Fruit fly (Drosophila melanogaster): ENCODE data around the gene CG42585.

DNA sequence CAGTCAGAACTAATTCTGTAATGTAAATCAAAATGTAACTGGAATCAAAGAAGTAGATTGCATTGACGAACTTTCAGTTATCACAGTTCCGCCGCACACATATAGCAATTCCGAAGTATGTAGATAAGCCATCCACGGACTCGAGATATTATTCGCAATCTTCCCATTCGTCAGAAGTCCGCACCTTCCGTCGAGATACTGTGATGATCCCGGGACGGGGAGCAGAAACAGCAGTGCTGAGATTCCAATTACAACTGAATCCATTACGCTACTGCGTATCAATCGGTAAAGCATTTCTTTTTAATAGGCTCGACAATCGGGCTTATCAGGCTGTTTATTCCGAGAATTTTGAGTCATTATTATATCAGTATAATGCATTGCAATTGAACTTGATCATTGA, 35.0 kb downstream of the CG42585 start, which contains the start of gene CG4650:
- TF ChIP-seq h (optimal IDR thresholded peaks at IDR 0.05) (no peak), psq (optimal IDR thresholded peaks at IDR 0.05) (no peak)
